Fruit fly (Drosophila melanogaster) whole organism, embryonic: ENCODE data around the gene lark.

Experiments used
- CG1792 ChIP-seq: fragments of 200-800 bp; sonication (Bioruptor generic); optimal IDR thresholded peaks from 2 replicates; lab custom pipeline; 2016; ENCODE audit warnings: missing biosample characterization, missing genetic modification characterization
- CG2120 ChIP-seq: fragments of 200-800 bp; sonication (Bioruptor generic); optimal IDR thresholded peaks from 3 replicates; lab custom pipeline; 2016; ENCODE audit warnings: missing biosample characterization, missing genetic modification characterization
- CG33557 ChIP-seq: fragments of 200-800 bp; sonication (Bioruptor generic); optimal IDR thresholded peaks from 2 replicates; lab custom pipeline; 2019; ENCODE audit warnings: missing biosample characterization, mild to moderate bottlenecking, missing genetic modification characterization, moderate library complexity
- CG3995 ChIP-seq: fragments of 200-800 bp; sonication (Bioruptor generic); optimal IDR thresholded peaks from 3 replicates; lab custom pipeline; 2016; ENCODE audit warnings: missing biosample characterization, missing genetic modification characterization
- CG7357 ChIP-seq: fragments of 200-800 bp; sonication (Bioruptor generic); IDR thresholded peaks from 3 replicates; pipeline ENCODE4 v1.3.6; 2022; ENCODE audit warnings: missing biosample characterization, missing genetic modification characterization
- CG7963 ChIP-seq: fragments of 200-800 bp; sonication (Bioruptor generic); IDR thresholded peaks from 3 replicates; pipeline ENCODE4 v1.3.6; 2022; ENCODE audit warnings: missing biosample characterization, missing genetic modification characterization; ENCODE audit not compliant: partially characterized antibody
- CTCF ChIP-seq: fragments of 200-800 bp; sonication (Bioruptor generic); optimal IDR thresholded peaks from 2 replicates; lab custom pipeline; 2017; ENCODE audit warnings: missing biosample characterization, mild to moderate bottlenecking, missing genetic modification characterization, moderate library complexity
- Jarid2 ChIP-seq: fragments of 200-800 bp; sonication (Bioruptor generic); optimal IDR thresholded peaks from 3 replicates; lab custom pipeline; 2017; ENCODE audit warnings: mild to moderate bottlenecking, missing biosample characterization, missing genetic modification reagents, missing genetic modification characterization
- Lhr ChIP-seq: fragments of 200-800 bp; sonication (Bioruptor generic); optimal IDR thresholded peaks from 3 replicates; lab custom pipeline; 2017; ENCODE audit warnings: mild to moderate bottlenecking, missing biosample characterization, missing genetic modification reagents, missing genetic modification characterization
- Xrp1 ChIP-seq: fragments of 200-800 bp; sonication (Bioruptor generic); IDR thresholded peaks from 2 replicates; pipeline ENCODE4 v1.3.6; 2022; ENCODE audit warnings: missing biosample characterization, missing genetic modification characterization
- br ChIP-seq: fragments of >200 bp; optimal IDR thresholded peaks from 2 replicates; lab custom pipeline; 2017
- ci ChIP-seq: fragments of 200-800 bp; sonication (Bioruptor generic); IDR thresholded peaks from 3 replicates; pipeline ENCODE4 v1.3.6; 2022; ENCODE audit warnings: missing biosample characterization, missing genetic modification characterization

dm6 chr3L:7319768-7320167 is 19.3 kb upstream of the lark start, which contains the start of gene CG8607:
- TF ChIP-seq Jarid2 (GFP tag; lab: Kevin White, UChicago) = no peak
- no peak for TF ChIP-seq Xrp1 (GFP tag; lab: Robert Waterston, UW)
- TF ChIP-seq ci (GFP tag; lab: Robert Waterston, UW) = no peak
- no peak for TF ChIP-seq CG2120 (GFP tag; lab: Kevin White, UChicago)
- TF ChIP-seq br (lab: Kevin White, UChicago) = no peak
- no peak for TF ChIP-seq CG7963 (GFP tag; lab: Robert Waterston, UW)
- TF ChIP-seq Lhr (GFP tag; lab: Kevin White, UChicago) = no peak
- TF ChIP-seq CG7357 (GFP tag; lab: Robert Waterston, UW) = no peak
- TF ChIP-seq CG33557 (GFP tag; lab: Kevin White, UChicago) = no peak
- TF ChIP-seq CG3995 (GFP tag; lab: Kevin White, UChicago) = no peak
- no peak for TF ChIP-seq CG1792 (GFP tag; lab: Kevin White, UChicago)
- no peak for TF ChIP-seq CTCF (GFP tag; lab: Kevin White, UChicago)
